Fruit fly (Drosophila melanogaster): Measurements from ENCODE around the gene mRpS34.
A peak's percentile ranks its signal among the peaks of the same experiment; 100 is the strongest.

The mRpS34 gene

dm6 chr3L:16377768-16378764, 30.2 kb downstream of the mRpS34 start, which contains the start of gene roq (continued):
- TF ChIP-seq CG33557 (GFP tag; optimal IDR thresholded peaks at IDR 0.05): peak; percentile 26

dm6 chr3L:16380770-16381169, 32.9 kb downstream of the mRpS34 start:
- TF ChIP-seq CrebB (tag; optimal IDR thresholded peaks at IDR 0.05): peak; percentile 44
- no peak for TF ChIP-seq CG42726 (GFP tag; IDR thresholded peaks at IDR 0.05; ENCODE audit: partially characterized antibody)
- TF ChIP-seq Dfd (GFP tag; optimal IDR thresholded peaks at IDR 0.05): no peak
- TF ChIP-seq pzg (GFP tag; optimal IDR thresholded peaks at IDR 0.05): no peak
- peak; percentile 74 for TF ChIP-seq CG10543 (GFP tag; optimal IDR thresholded peaks at IDR 0.05)
- TF ChIP-seq danr (GFP tag; IDR thresholded peaks at IDR 0.05): peak; percentile 61
- peak; percentile 58 for TF ChIP-seq al (GFP tag; IDR thresholded peaks at IDR 0.05)
- TF ChIP-seq CG1647 (GFP tag; optimal IDR thresholded peaks at IDR 0.05): peak; percentile 18
- TF ChIP-seq CG32767 (GFP tag; IDR thresholded peaks at IDR 0.05): peak; percentile 50; the same call in 1 of the 2 replicates
- no peak for TF ChIP-seq vnd (GFP tag; IDR thresholded peaks at IDR 0.05; ENCODE audit: partially characterized antibody)
- peak; percentile 29 for TF ChIP-seq CG8281 (tag; optimal IDR thresholded peaks at IDR 0.05)
- no peak for TF ChIP-seq CG32772 (GFP tag; IDR thresholded peaks at IDR 0.05)
- TF ChIP-seq Meics (GFP tag; optimal IDR thresholded peaks at IDR 0.05): peak; percentile 69
- TF ChIP-seq CG9215 (GFP tag; IDR thresholded peaks at IDR 0.05): no peak; the same call in 1 of the 2 replicates
- peak; percentile 62 to 65 for TF ChIP-seq dpn (GFP tag; optimal IDR thresholded peaks at IDR 0.05)
- TF ChIP-seq tna (GFP tag; IDR thresholded peaks at IDR 0.05; ENCODE audit: partially characterized antibody): no peak
- no peak for TF ChIP-seq cas (GFP tag; IDR thresholded peaks at IDR 0.05)
- no peak for TF ChIP-seq CG3065 (GFP tag; optimal IDR thresholded peaks at IDR 0.05)
- no peak for TF ChIP-seq hkb (optimal IDR thresholded peaks at IDR 0.05)
- peak; percentile 41; the same call in 1 of the 2 replicates for TF ChIP-seq hkb (GFP tag; IDR thresholded peaks at IDR 0.05)
- TF ChIP-seq CG9932 (GFP tag; IDR thresholded peaks at IDR 0.05): peak; percentile 79
- TF ChIP-seq tin (GFP tag; optimal IDR thresholded peaks at IDR 0.05): peak; percentile 63
- peak; percentile 21 for TF ChIP-seq en (GFP tag; optimal IDR thresholded peaks at IDR 0.05)
- peak; percentile 52 for TF ChIP-seq gsb (GFP tag; IDR thresholded peaks at IDR 0.05)
- TF ChIP-seq CG18476 (GFP tag; optimal IDR thresholded peaks at IDR 0.05): peak; percentile 1
- TF ChIP-seq Ets97D (GFP tag; optimal IDR thresholded peaks at IDR 0.05): no peak
- TF ChIP-seq CG11085 (GFP tag; IDR thresholded peaks at IDR 0.05): peak; percentile 53
- TF ChIP-seq wek (GFP tag; optimal IDR thresholded peaks at IDR 0.05): no peak
- TF ChIP-seq CG17385 (GFP tag; optimal IDR thresholded peaks at IDR 0.05): peak; percentile 78
- peak; percentile 66 for TF ChIP-seq sob (GFP tag; IDR thresholded peaks at IDR 0.05)
- 0 out of 2 replicates have a peak, but pooled peaks have one; percentile 44 for TF ChIP-seq ttk (GFP tag; IDR thresholded peaks at IDR 0.05)
- TF ChIP-seq gsb-n (tag; optimal IDR thresholded peaks at IDR 0.05): peak; percentile 57
- peak; percentile 1 for TF ChIP-seq Nf-YB (GFP tag; optimal IDR thresholded peaks at IDR 0.05)
- TF ChIP-seq CG7928 (GFP tag; optimal IDR thresholded peaks at IDR 0.05): peak; percentile 45
- TF ChIP-seq fu2 (GFP tag; optimal IDR thresholded peaks at IDR 0.05): peak; percentile 50
- TF ChIP-seq CG12155 (GFP tag; optimal IDR thresholded peaks at IDR 0.05): peak; percentile 55
- TF ChIP-seq ssp (GFP tag; IDR thresholded peaks at IDR 0.05): 0 out of 2 replicates have a peak, but pooled peaks have one; percentile 5
- peak; percentile 74 for TF ChIP-seq CG32532 (GFP tag; IDR thresholded peaks at IDR 0.05)
- TF ChIP-seq fd3F (GFP tag; optimal IDR thresholded peaks at IDR 0.05): peak; percentile 64
- TF ChIP-seq CG2129 (GFP tag; IDR thresholded peaks at IDR 0.05; ENCODE audit: partially characterized antibody): no peak
- TF ChIP-seq Taf1 (GFP tag; IDR thresholded peaks at IDR 0.05): peak; percentile 53
- peak; percentile 60 for TF ChIP-seq CG10267 (tag; optimal IDR thresholded peaks at IDR 0.05)
- TF ChIP-seq CG10321 (GFP tag; IDR thresholded peaks at IDR 0.05): no peak
- peak; percentile 53 for TF ChIP-seq Hr3 (GFP tag; optimal IDR thresholded peaks at IDR 0.05)
- TF ChIP-seq kni (GFP tag; optimal IDR thresholded peaks at IDR 0.05): peak; percentile 66
- TF ChIP-seq BEAF-32 (GFP tag; optimal IDR thresholded peaks at IDR 0.05): no peak
